Fruit fly (Drosophila melanogaster) whole organism, embryonic: ENCODE results near the gene att-ORFB.
A peak's percentile ranks its signal among the peaks of the same experiment; 100 is the strongest.

Source experiments
- Asciz ChIP-seq: fragments of 200-800 bp; sonication (Bioruptor generic); optimal IDR thresholded peaks from 2 replicates; lab custom pipeline; 2017; ENCODE audit warnings: missing biosample characterization, mild to moderate bottlenecking, missing genetic modification characterization, missing genetic modification reagents
- Atf6 ChIP-seq: fragments of 200-800 bp; sonication (Bioruptor generic); IDR thresholded peaks from 2 replicates; pipeline ENCODE4 v1.3.6; 2022; ENCODE audit warnings: missing biosample characterization, missing genetic modification characterization
- Blimp-1 ChIP-seq: fragments of 200-800 bp; sonication (Bioruptor generic); optimal IDR thresholded peaks from 3 replicates; lab custom pipeline; 2018; ENCODE audit warnings: missing biosample characterization, missing genetic modification characterization, mild to moderate bottlenecking, moderate library complexity, missing genetic modification reagents
- CG10274 ChIP-seq: fragments of 200-800 bp; sonication (Bioruptor generic); optimal IDR thresholded peaks from 3 replicates; lab custom pipeline; 2017; ENCODE audit warnings: missing biosample characterization, mild to moderate bottlenecking, missing genetic modification characterization
- CG10654 ChIP-seq: fragments of 200-800 bp; sonication (Bioruptor generic); optimal IDR thresholded peaks from 2 replicates; lab custom pipeline; 2016; ENCODE audit warnings: missing biosample characterization, missing genetic modification characterization
- CG12155 ChIP-seq: fragments of 200-800 bp; sonication (Bioruptor generic); optimal IDR thresholded peaks from 3 replicates; lab custom pipeline; 2016; ENCODE audit warnings: missing biosample characterization, missing genetic modification characterization
- CG13296 ChIP-seq: fragments of 200-800 bp; sonication (Bioruptor generic); optimal IDR thresholded peaks from 3 replicates; lab custom pipeline; 2018; ENCODE audit warnings: missing biosample characterization, mild to moderate bottlenecking, missing genetic modification characterization
- CG1602 ChIP-seq: fragments of 200-800 bp; sonication (Bioruptor generic); optimal IDR thresholded peaks from 3 replicates; lab custom pipeline; 2016; ENCODE audit warnings: missing biosample characterization, missing genetic modification characterization
- CG17361 ChIP-seq: fragments of 200-800 bp; sonication (Bioruptor generic); IDR thresholded peaks from 3 replicates; pipeline ENCODE4 v1.3.6; 2022; ENCODE audit warnings: missing biosample characterization, missing genetic modification characterization
- CG17802 ChIP-seq: fragments of 200-800 bp; sonication (Bioruptor generic); optimal IDR thresholded peaks from 2 replicates; lab custom pipeline; 2018; ENCODE audit warnings: missing biosample characterization, mild to moderate bottlenecking, missing genetic modification characterization, moderate library complexity
- CG2712 ChIP-seq: fragments of 200-800 bp; optimal IDR thresholded peaks from 3 replicates; lab custom pipeline; 2019; ENCODE audit warnings: missing biosample characterization, mild to moderate bottlenecking, missing genetic modification characterization, moderate library complexity
- CG3163 ChIP-seq: fragments of 200-800 bp; sonication (Bioruptor generic); optimal IDR thresholded peaks from 3 replicates; lab custom pipeline; 2016; ENCODE audit warnings: missing biosample characterization, missing genetic modification characterization
- CG32532 ChIP-seq: fragments of 200-800 bp; sonication (Bioruptor generic); IDR thresholded peaks from 2 replicates; pipeline ENCODE4 v1.3.6; 2022; ENCODE audit warnings: missing biosample characterization, missing genetic modification characterization
- CG32767 ChIP-seq: fragments of 200-800 bp; sonication (Bioruptor generic); IDR thresholded peaks from 2 replicates; pipeline ENCODE4 v1.3.6; 2022; ENCODE audit warnings: missing biosample characterization, missing genetic modification characterization
- CG32772 ChIP-seq: fragments of 200-800 bp; sonication (Bioruptor generic); IDR thresholded peaks from 2 replicates; pipeline ENCODE4 v1.3.6; 2022; ENCODE audit warnings: missing biosample characterization, missing genetic modification characterization
- CG33213 ChIP-seq: fragments of 200-800 bp; sonication (Bioruptor generic); optimal IDR thresholded peaks from 3 replicates; lab custom pipeline; 2016; ENCODE audit warnings: missing biosample characterization, missing genetic modification characterization
- CG4404 ChIP-seq: fragments of 200-800 bp; sonication (Bioruptor generic); IDR thresholded peaks from 2 replicates; pipeline ENCODE4 v1.3.6; 2022; ENCODE audit warnings: missing biosample characterization, missing genetic modification characterization
- CG4424 ChIP-seq: fragments of 200-800 bp; sonication (Bioruptor generic); optimal IDR thresholded peaks from 3 replicates; lab custom pipeline; 2016; ENCODE audit warnings: missing biosample characterization, missing genetic modification characterization
- CG4707 ChIP-seq: fragments of 200-800 bp; sonication (Bioruptor generic); optimal IDR thresholded peaks from 2 replicates; lab custom pipeline; 2018; ENCODE audit warnings: missing biosample characterization, mild to moderate bottlenecking, missing genetic modification characterization, moderate library complexity
- CG4730 ChIP-seq: fragments of 200-800 bp; sonication (Bioruptor generic); IDR thresholded peaks from 2 replicates; pipeline ENCODE4 v1.3.6; 2022; ENCODE audit warnings: missing biosample characterization, missing genetic modification characterization
- CG7839 ChIP-seq: fragments of 200-800 bp; sonication (Bioruptor generic); optimal IDR thresholded peaks from 3 replicates; lab custom pipeline; 2018; ENCODE audit warnings: missing biosample characterization, mild to moderate bottlenecking, missing genetic modification characterization, moderate library complexity
- CG8924 ChIP-seq: fragments of 200-800 bp; optimal IDR thresholded peaks from 3 replicates; lab custom pipeline; 2019; ENCODE audit warnings: missing biosample characterization, mild to moderate bottlenecking, missing genetic modification characterization, moderate library complexity
- CG9437 ChIP-seq: fragments of 200-800 bp; sonication (Bioruptor generic); optimal IDR thresholded peaks from 2 replicates; lab custom pipeline; 2018; ENCODE audit warnings: missing biosample characterization, mild to moderate bottlenecking, missing genetic modification characterization
- CTCF ChIP-seq: fragments of 200-800 bp; sonication (Bioruptor generic); optimal IDR thresholded peaks from 2 replicates; lab custom pipeline; 2017; ENCODE audit warnings: missing biosample characterization, mild to moderate bottlenecking, missing genetic modification characterization, moderate library complexity
- CrebB ChIP-seq: fragments of 200-800 bp; sonication (Bioruptor generic); optimal IDR thresholded peaks from 3 replicates; lab custom pipeline; 2018; ENCODE audit warnings: missing biosample characterization, mild to moderate bottlenecking, missing genetic modification characterization
- Dbx ChIP-seq: fragments of 200-800 bp; sonication (Bioruptor generic); IDR thresholded peaks from 3 replicates; pipeline ENCODE4 v1.3.6; 2022; ENCODE audit warnings: missing biosample characterization, missing genetic modification characterization
- GATAe ChIP-seq: fragments of 200-800 bp; sonication (Bioruptor generic); conservative IDR thresholded peaks from 2 replicates; pipeline ENCODE4 v1.3.6; 2022; ENCODE audit warnings: missing biosample characterization, missing genetic modification characterization
- Hr3 ChIP-seq: fragments of 200-800 bp; sonication (Bioruptor generic); optimal IDR thresholded peaks from 3 replicates; lab custom pipeline; 2016; ENCODE audit warnings: missing biosample characterization, missing genetic modification characterization
- Spps ChIP-seq: fragments of 200-800 bp; sonication (Bioruptor generic); optimal IDR thresholded peaks from 2 replicates; lab custom pipeline; 2018; ENCODE audit warnings: missing biosample characterization, mild to moderate bottlenecking, missing genetic modification characterization
- Sry-δ ChIP-seq: fragments of 200-800 bp; sonication (Bioruptor generic); optimal IDR thresholded peaks from 2 replicates; lab custom pipeline; 2016; ENCODE audit warnings: missing biosample characterization, missing genetic modification characterization
- Stat92E ChIP-seq, 3 experiments: fragments of >200 bp in 2 of 3; fragments of 200-800 bp in 1 of 3; sonication (Bioruptor generic) in 1 of 3; optimal IDR thresholded peaks; 2 replicates each; lab custom pipeline; 2017 to 2019; ENCODE audit warnings: missing biosample characterization in 3 of 3, missing genetic modification characterization in 3 of 3, mild to moderate bottlenecking in 1 of 3, moderate library complexity in 1 of 3
- Trl ChIP-seq, 3 experiments: fragments of >200 bp in 2 of 3; fragments of 200-800 bp in 1 of 3; sonication (Bioruptor generic) in 1 of 3; optimal IDR thresholded peaks; 2 replicates in 1 of 3; 3 replicates in 2 of 3; lab custom pipeline; 2016 to 2017; ENCODE audit warnings: missing biosample characterization in 1 of 3, missing genetic modification characterization in 1 of 3
- Vsx1 ChIP-seq: fragments of 200-800 bp; sonication (Bioruptor generic); optimal IDR thresholded peaks from 2 replicates; lab custom pipeline; 2017; ENCODE audit warnings: missing biosample characterization, mild to moderate bottlenecking, missing genetic modification characterization, missing genetic modification reagents
- corto ChIP-seq: fragments of 200-800 bp; sonication (Bioruptor generic); optimal IDR thresholded peaks from 2 replicates; lab custom pipeline; 2016; ENCODE audit warnings: missing biosample characterization, mild to moderate bottlenecking, missing genetic modification characterization, moderate library complexity
- crc ChIP-seq: fragments of 200-800 bp; sonication (Bioruptor generic); optimal IDR thresholded peaks from 2 replicates; lab custom pipeline; 2016; ENCODE audit warnings: missing biosample characterization, missing genetic modification characterization
- crol ChIP-seq: fragments of 200-800 bp; sonication (Bioruptor generic); IDR thresholded peaks from 2 replicates; pipeline ENCODE4 v1.3.6; 2022; ENCODE audit warnings: missing biosample characterization, missing genetic modification characterization
- cwo ChIP-seq: fragments of 200-800 bp; sonication (Bioruptor generic); optimal IDR thresholded peaks from 3 replicates; lab custom pipeline; 2017; ENCODE audit warnings: missing biosample characterization, missing genetic modification characterization, mild to moderate bottlenecking, moderate library complexity, missing genetic modification reagents
- danr ChIP-seq: fragments of 200-800 bp; sonication (Bioruptor generic); IDR thresholded peaks from 2 replicates; pipeline ENCODE4 v1.3.6; 2022; ENCODE audit warnings: missing biosample characterization, missing genetic modification characterization
- dati ChIP-seq: fragments of 200-800 bp; sonication (Bioruptor generic); IDR thresholded peaks from 2 replicates; pipeline ENCODE4 v1.3.6; 2022; ENCODE audit warnings: missing biosample characterization, missing genetic modification characterization
- emc ChIP-seq: fragments of 200-800 bp; sonication (Bioruptor generic); optimal IDR thresholded peaks from 2 replicates; lab custom pipeline; 2016; ENCODE audit warnings: missing biosample characterization, missing genetic modification characterization
- grau ChIP-seq: fragments of 200-800 bp; optimal IDR thresholded peaks from 3 replicates; lab custom pipeline; 2019; ENCODE audit warnings: missing biosample characterization, mild to moderate bottlenecking, missing genetic modification characterization, moderate library complexity
- gt ChIP-seq: fragments of 200-800 bp; sonication (Bioruptor generic); IDR thresholded peaks from 2 replicates; pipeline ENCODE4 v1.3.6; 2022; ENCODE audit warnings: missing biosample characterization, missing genetic modification characterization
- ham ChIP-seq: fragments of 200-800 bp; sonication (Bioruptor generic); IDR thresholded peaks from 2 replicates; pipeline ENCODE4 v1.3.6; 2022; ENCODE audit warnings: missing biosample characterization, missing genetic modification characterization
- kni ChIP-seq: fragments of 200-800 bp; sonication (Bioruptor generic); optimal IDR thresholded peaks from 3 replicates; lab custom pipeline; 2017; ENCODE audit warnings: mild to moderate bottlenecking, missing biosample characterization, missing genetic modification reagents, missing genetic modification characterization
- sc ChIP-seq, 3 experiments: fragments of >200 bp in 2 of 3; fragments of 200-800 bp in 1 of 3; sonication (Bioruptor generic) in 1 of 3; optimal IDR thresholded peaks; 2 replicates in 2 of 3; 3 replicates in 1 of 3; lab custom pipeline; 2017; ENCODE audit warnings: mild to moderate bottlenecking in 1 of 3, missing biosample characterization in 1 of 3, missing genetic modification characterization in 1 of 3, missing genetic modification reagents in 1 of 3
- slp2 ChIP-seq: fragments of 200-800 bp; sonication (Bioruptor generic); optimal IDR thresholded peaks from 2 replicates; lab custom pipeline; 2016; ENCODE audit warnings: missing biosample characterization, missing genetic modification characterization
- tup ChIP-seq: fragments of 200-800 bp; sonication (Bioruptor generic); optimal IDR thresholded peaks from 2 replicates; lab custom pipeline; 2016; ENCODE audit warnings: missing biosample characterization, mild to moderate bottlenecking, missing genetic modification characterization, moderate library complexity
- vvl ChIP-seq: fragments of 200-800 bp; sonication (Bioruptor generic); IDR thresholded peaks from 2 replicates; pipeline ENCODE4 v1.3.6; 2022; ENCODE audit warnings: missing biosample characterization, missing genetic modification characterization

The att-ORFB gene

dm6 chr3R:20556281-20557113 is 2.3 kb upstream of the att-ORFB start (continued):
- TF ChIP-seq CG4404 (GFP tag; lab: Robert Waterston, UW) (peak; percentile 61), emc (no peak), CG33213 (GFP tag; lab: Kevin White, UChicago) (peak; percentile 20), CG4730 (GFP tag; lab: Robert Waterston, UW) (peak; percentile 79), CG7839 (tag; lab: Kevin White, UChicago) (peak; percentile 83), CG10654 (GFP tag; lab: Kevin White, UChicago) (no peak), CG4707 (no peak), kni (no peak), danr (GFP tag; lab: Robert Waterston, UW) (peak; percentile 68), cwo (GFP tag; lab: Kevin White, UChicago) (peak; percentile 78), CG12155 (peak; percentile 54), CG17361 (GFP tag; lab: Robert Waterston, UW) (peak; percentile 73), grau (tag; lab: Kevin White, UChicago) (peak; percentile 94), vvl (GFP tag; lab: Robert Waterston, UW) (peak; percentile 52; the same call in 1 of the 2 replicates), CG10274 (GFP tag; lab: Kevin White, UChicago) (no peak), Vsx1 (GFP tag; lab: Kevin White, UChicago) (no peak), Trl (optimal IDR thresholded peaks at IDR 0.05; lab: Kevin White, UChicago) (no peak), Trl (GFP tag; optimal IDR thresholded peaks at IDR 0.05; lab: Kevin White, UChicago) (no peak), crol (peak; percentile 38), Stat92E (GFP tag; optimal IDR thresholded peaks at IDR 0.05; lab: Kevin White, UChicago) (no peak), CG8924 (tag; lab: Kevin White, UChicago) (peak; percentile 74), Atf6 (peak; percentile 88), GATAe (GFP tag; lab: Robert Waterston, UW) (peak; percentile 58; the same call in 1 of the 2 replicates), tup (no peak), CG4424 (GFP tag; lab: Kevin White, UChicago) (peak; percentile 49), dati (GFP tag; lab: Robert Waterston, UW) (no peak), Dbx (GFP tag; lab: Robert Waterston, UW) (peak; percentile 83), Sry-δ (GFP tag; lab: Kevin White, UChicago) (no peak), slp2 (GFP tag; lab: Kevin White, UChicago) (peak; percentile 1), Hr3 (GFP tag; lab: Kevin White, UChicago) (peak; percentile 44), sc (optimal IDR thresholded peaks at IDR 0.05; lab: Kevin White, UChicago) (no peak), sc (GFP tag; optimal IDR thresholded peaks at IDR 0.05; lab: Kevin White, UChicago) (no peak), Blimp-1 (peak; percentile 38), CG2712 (tag; lab: Kevin White, UChicago) (peak; percentile 71), crc (GFP tag; lab: Kevin White, UChicago) (peak; percentile 41), Spps (no peak), CTCF (no peak), CG13296 (GFP tag; lab: Kevin White, UChicago) (peak; percentile 61), CG9437 (GFP tag; lab: Kevin White, UChicago) (peak; percentile 45), CG32772 (peak; percentile 69), CG1602 (GFP tag; lab: Kevin White, UChicago) (peak; percentile 55), corto (GFP tag; lab: Kevin White, UChicago) (no peak), CG17802 (no peak), ham (GFP tag; lab: Robert Waterston, UW) (0 out of 2 replicates have a peak, but pooled peaks have one; percentile 24), CG3163 (GFP tag; lab: Kevin White, UChicago) (no peak), Asciz (no peak), CG32532 (peak; percentile 92), CrebB (tag; lab: Kevin White, UChicago) (no peak), CG32767 (GFP tag; lab: Robert Waterston, UW) (peak; percentile 56; the same call in 1 of the 2 replicates), gt (GFP tag; lab: Robert Waterston, UW) (0 out of 2 replicates have a peak, but pooled peaks have one; percentile 20)
